Fruit fly (Drosophila melanogaster) whole organism, embryonic: ENCODE data around the gene cyr.
A peak's percentile ranks its signal among the peaks of the same experiment; 100 is the strongest.

ENCODE experiments used
- Awh ChIP-seq: fragments of 200-800 bp; sonication (Bioruptor generic); IDR thresholded peaks from 2 replicates; pipeline ENCODE4, ENCODE4 v1.3.6; 2022; ENCODE audit warnings: missing biosample characterization, missing genetic modification characterization
- CG10267 ChIP-seq: fragments of 200-800 bp; sonication (Bioruptor generic); optimal IDR thresholded peaks from 2 replicates; lab custom pipeline; 2018; ENCODE audit warnings: missing biosample characterization, mild to moderate bottlenecking, missing genetic modification characterization, moderate library complexity
- CG10366 ChIP-seq: fragments of 200-800 bp; sonication (Bioruptor generic); IDR thresholded peaks from 2 replicates; pipeline ENCODE4 v1.3.6; 2022; ENCODE audit warnings: missing biosample characterization, missing genetic modification characterization
- CG10431 ChIP-seq: fragments of 200-800 bp; sonication (Bioruptor generic); optimal IDR thresholded peaks from 3 replicates; lab custom pipeline; 2018; ENCODE audit warnings: missing biosample characterization, mild to moderate bottlenecking, missing genetic modification characterization
- CG10959 ChIP-seq: fragments of 200-800 bp; sonication (Bioruptor generic); IDR thresholded peaks from 2 replicates; pipeline ENCODE4 v1.3.6; 2022; ENCODE audit warnings: missing biosample characterization, missing genetic modification characterization
- CG11093 ChIP-seq: fragments of 200-800 bp; sonication (Bioruptor generic); IDR thresholded peaks from 3 replicates; pipeline ENCODE4 v1.3.6; 2022; ENCODE audit warnings: missing biosample characterization, missing genetic modification characterization
- CG12104 ChIP-seq: fragments of 200-800 bp; sonication (Bioruptor generic); optimal IDR thresholded peaks from 3 replicates; lab custom pipeline; 2016; ENCODE audit warnings: missing biosample characterization, missing genetic modification characterization
- CG13296 ChIP-seq: fragments of 200-800 bp; sonication (Bioruptor generic); optimal IDR thresholded peaks from 3 replicates; lab custom pipeline; 2018; ENCODE audit warnings: missing biosample characterization, mild to moderate bottlenecking, missing genetic modification characterization
- CG13424 ChIP-seq: fragments of 200-800 bp; sonication (Bioruptor generic); optimal IDR thresholded peaks from 2 replicates; lab custom pipeline; 2019; ENCODE audit warnings: missing biosample characterization, mild to moderate bottlenecking, missing genetic modification characterization, moderate library complexity
- CG13775 ChIP-seq: fragments of 200-800 bp; sonication (Bioruptor generic); optimal IDR thresholded peaks from 3 replicates; lab custom pipeline; 2017; ENCODE audit warnings: missing biosample characterization, mild to moderate bottlenecking, missing genetic modification characterization
- CG15269 ChIP-seq: fragments of 200-800 bp; sonication (Bioruptor generic); optimal IDR thresholded peaks from 2 replicates; lab custom pipeline; 2018; ENCODE audit warnings: missing biosample characterization, mild to moderate bottlenecking, missing genetic modification characterization, moderate library complexity
- CG15601 ChIP-seq: fragments of 200-800 bp; sonication (Bioruptor generic); optimal IDR thresholded peaks from 3 replicates; lab custom pipeline; 2019; ENCODE audit warnings: missing biosample characterization, mild to moderate bottlenecking, missing genetic modification characterization, moderate library complexity
- CG15696 ChIP-seq: fragments of 200-800 bp; sonication (Bioruptor generic); optimal IDR thresholded peaks from 2 replicates; lab custom pipeline; 2019; ENCODE audit warnings: missing biosample characterization, mild to moderate bottlenecking, missing genetic modification characterization, moderate library complexity
- CG1647 ChIP-seq: fragments of 200-800 bp; sonication (Bioruptor generic); optimal IDR thresholded peaks from 3 replicates; lab custom pipeline; 2016; ENCODE audit warnings: missing biosample characterization, missing genetic modification characterization
- CG17359 ChIP-seq: fragments of 200-800 bp; sonication (Bioruptor generic); optimal IDR thresholded peaks from 3 replicates; lab custom pipeline; 2018; ENCODE audit warnings: missing biosample characterization, mild to moderate bottlenecking, missing genetic modification characterization, moderate library complexity
- CG17361 ChIP-seq: fragments of 200-800 bp; sonication (Bioruptor generic); IDR thresholded peaks from 3 replicates; pipeline ENCODE4 v1.3.6; 2022; ENCODE audit warnings: missing biosample characterization, missing genetic modification characterization
- CG1792 ChIP-seq: fragments of 200-800 bp; sonication (Bioruptor generic); optimal IDR thresholded peaks from 2 replicates; lab custom pipeline; 2016; ENCODE audit warnings: missing biosample characterization, missing genetic modification characterization
- CG30403 ChIP-seq: fragments of 200-800 bp; sonication (Bioruptor generic); optimal IDR thresholded peaks from 3 replicates; lab custom pipeline; 2016; ENCODE audit warnings: missing biosample characterization, missing genetic modification characterization
- CG32772 ChIP-seq: fragments of 200-800 bp; sonication (Bioruptor generic); IDR thresholded peaks from 2 replicates; pipeline ENCODE4 v1.3.6; 2022; ENCODE audit warnings: missing biosample characterization, missing genetic modification characterization
- CG4360 ChIP-seq: fragments of 200-800 bp; sonication (Bioruptor generic); IDR thresholded peaks from 2 replicates; pipeline ENCODE4 v1.3.6; 2022; ENCODE audit warnings: missing biosample characterization, missing genetic modification characterization
- CG7271 ChIP-seq: fragments of 200-800 bp; sonication (Bioruptor generic); optimal IDR thresholded peaks from 2 replicates; lab custom pipeline; 2018; ENCODE audit warnings: missing biosample characterization, mild to moderate bottlenecking, missing genetic modification characterization, moderate library complexity
- CG7556 ChIP-seq: fragments of 200-800 bp; sonication (Bioruptor generic); optimal IDR thresholded peaks from 2 replicates; lab custom pipeline; 2017; ENCODE audit warnings: missing biosample characterization, mild to moderate bottlenecking, missing genetic modification characterization
- CG9727 ChIP-seq: fragments of 200-800 bp; sonication (Bioruptor generic); optimal IDR thresholded peaks from 3 replicates; lab custom pipeline; 2017; ENCODE audit warnings: missing biosample characterization, mild to moderate bottlenecking, missing genetic modification characterization
- Camta ChIP-seq: fragments of 200-800 bp; sonication (Bioruptor generic); optimal IDR thresholded peaks from 2 replicates; lab custom pipeline; 2016; ENCODE audit warnings: missing biosample characterization, missing genetic modification characterization
- E2f1 ChIP-seq: fragments of 200-800 bp; sonication (Bioruptor generic); IDR thresholded peaks from 2 replicates; pipeline ENCODE4 v1.3.6; 2022; ENCODE audit warnings: missing biosample characterization, missing genetic modification characterization
- Ets97D ChIP-seq: fragments of 200-800 bp; sonication (Bioruptor generic); optimal IDR thresholded peaks from 3 replicates; lab custom pipeline; 2016; ENCODE audit warnings: missing biosample characterization, missing genetic modification characterization
- Gsc ChIP-seq: fragments of 200-800 bp; sonication (Bioruptor generic); IDR thresholded peaks from 2 replicates; pipeline ENCODE4 v1.3.6; 2022; ENCODE audit warnings: missing biosample characterization, missing genetic modification characterization
- H15 ChIP-seq: fragments of 200-800 bp; sonication (Bioruptor generic); IDR thresholded peaks from 3 replicates; pipeline ENCODE4 v1.3.6; 2022; ENCODE audit warnings: missing biosample characterization, missing genetic modification characterization
- HHEX ChIP-seq: fragments of 200-800 bp; sonication (Bioruptor generic); optimal IDR thresholded peaks from 3 replicates; lab custom pipeline; 2017; ENCODE audit warnings: missing biosample characterization, mild to moderate bottlenecking, missing genetic modification characterization, missing genetic modification reagents
- HLH3B ChIP-seq: fragments of 200-800 bp; sonication (Bioruptor generic); IDR thresholded peaks from 2 replicates; pipeline ENCODE4 v1.3.6; 2022; ENCODE audit warnings: missing biosample characterization, missing genetic modification characterization
- HmgZ ChIP-seq: fragments of 200-800 bp; sonication (Bioruptor generic); optimal IDR thresholded peaks from 2 replicates; lab custom pipeline; 2018; ENCODE audit warnings: missing biosample characterization, mild to moderate bottlenecking, missing genetic modification characterization
- Six4 ChIP-seq: fragments of 200-800 bp; sonication (Bioruptor generic); optimal IDR thresholded peaks from 2 replicates; lab custom pipeline; 2016; ENCODE audit warnings: missing biosample characterization, missing genetic modification characterization
- ato ChIP-seq: fragments of 200-800 bp; sonication (Bioruptor generic); IDR thresholded peaks from 2 replicates; pipeline ENCODE4 v1.3.6; 2022; ENCODE audit warnings: missing biosample characterization, missing genetic modification characterization; ENCODE audit not compliant: partially characterized antibody
- cg ChIP-seq: fragments of 200-800 bp; sonication (Bioruptor generic); optimal IDR thresholded peaks from 3 replicates; lab custom pipeline; 2019; ENCODE audit warnings: missing biosample characterization, mild to moderate bottlenecking, missing genetic modification characterization, moderate library complexity
- chinmo ChIP-seq: fragments of 200-800 bp; sonication (Bioruptor generic); IDR thresholded peaks from 4 replicates; pipeline ENCODE4 v1.3.6; 2022; ENCODE audit warnings: missing biosample characterization, missing genetic modification characterization; ENCODE audit not compliant: partially characterized antibody
- chm ChIP-seq: fragments of 200-800 bp; sonication (Bioruptor generic); IDR thresholded peaks from 2 replicates; pipeline ENCODE4 v1.3.6; 2022; ENCODE audit warnings: missing biosample characterization, missing genetic modification characterization
- da ChIP-seq: fragments of 200-800 bp; sonication (Bioruptor generic); optimal IDR thresholded peaks from 2 replicates; lab custom pipeline; 2016; ENCODE audit warnings: missing biosample characterization, missing genetic modification characterization
- dmrt99B ChIP-seq: fragments of 200-800 bp; sonication (Bioruptor generic); optimal IDR thresholded peaks from 2 replicates; lab custom pipeline; 2018; ENCODE audit warnings: missing biosample characterization, mild to moderate bottlenecking, missing genetic modification characterization, moderate library complexity
- emc ChIP-seq: fragments of 200-800 bp; sonication (Bioruptor generic); optimal IDR thresholded peaks from 2 replicates; lab custom pipeline; 2016; ENCODE audit warnings: missing biosample characterization, missing genetic modification characterization
- gfzf ChIP-seq: fragments of 200-800 bp; sonication (Bioruptor generic); optimal IDR thresholded peaks from 2 replicates; lab custom pipeline; 2016; ENCODE audit warnings: missing biosample characterization, mild to moderate bottlenecking, missing genetic modification characterization, moderate library complexity
- ham ChIP-seq: fragments of 200-800 bp; sonication (Bioruptor generic); IDR thresholded peaks from 2 replicates; pipeline ENCODE4 v1.3.6; 2022; ENCODE audit warnings: missing biosample characterization, missing genetic modification characterization
- hb ChIP-seq: fragments of 200-800 bp; sonication (Bioruptor generic); IDR thresholded peaks from 3 replicates; pipeline ENCODE4 v1.3.6; 2022; ENCODE audit warnings: missing biosample characterization, missing genetic modification characterization; ENCODE audit not compliant: partially characterized antibody
- hkb ChIP-seq, 2 experiments: fragments of 200-800 bp in 1 of 2; fragments of >200 bp in 1 of 2; sonication (Bioruptor generic) in 1 of 2; IDR thresholded peaks in 1 of 2; optimal IDR thresholded peaks in 1 of 2; 2 replicates each; pipeline versions ENCODE4 v1.3.6 to Lab custom; 2017 to 2022; ENCODE audit warnings: missing biosample characterization in 1 of 2, missing genetic modification characterization in 1 of 2
- luna ChIP-seq: fragments of 200-800 bp; sonication (Bioruptor generic); optimal IDR thresholded peaks from 2 replicates; lab custom pipeline; 2016; ENCODE audit warnings: missing biosample characterization, missing genetic modification characterization
- mirr ChIP-seq: fragments of 200-800 bp; sonication (Bioruptor generic); optimal IDR thresholded peaks from 3 replicates; lab custom pipeline; 2018; ENCODE audit warnings: missing biosample characterization, mild to moderate bottlenecking, missing genetic modification characterization
- pfk ChIP-seq: fragments of 200-800 bp; sonication (Bioruptor generic); optimal IDR thresholded peaks from 2 replicates; lab custom pipeline; 2018; ENCODE audit warnings: missing biosample characterization, mild to moderate bottlenecking, missing genetic modification characterization, moderate library complexity
- phol ChIP-seq: fragments of 200-800 bp; sonication (Bioruptor generic); optimal IDR thresholded peaks from 3 replicates; lab custom pipeline; 2018; ENCODE audit warnings: missing biosample characterization, mild to moderate bottlenecking, missing genetic modification characterization, moderate library complexity
- pnt ChIP-seq: fragments of 200-800 bp; sonication (Bioruptor generic); optimal IDR thresholded peaks from 3 replicates; lab custom pipeline; 2016; ENCODE audit warnings: missing biosample characterization, missing genetic modification characterization
- psq ChIP-seq: fragments of 200-800 bp; sonication (Bioruptor generic); optimal IDR thresholded peaks from 2 replicates; lab custom pipeline; 2017; ENCODE audit warnings: missing biosample characterization, missing genetic modification characterization
- wek ChIP-seq: fragments of 200-800 bp; sonication (Bioruptor generic); optimal IDR thresholded peaks from 3 replicates; lab custom pipeline; 2018; ENCODE audit warnings: missing biosample characterization, mild to moderate bottlenecking, missing genetic modification characterization, moderate library complexity

Gene cyr

DNA sequence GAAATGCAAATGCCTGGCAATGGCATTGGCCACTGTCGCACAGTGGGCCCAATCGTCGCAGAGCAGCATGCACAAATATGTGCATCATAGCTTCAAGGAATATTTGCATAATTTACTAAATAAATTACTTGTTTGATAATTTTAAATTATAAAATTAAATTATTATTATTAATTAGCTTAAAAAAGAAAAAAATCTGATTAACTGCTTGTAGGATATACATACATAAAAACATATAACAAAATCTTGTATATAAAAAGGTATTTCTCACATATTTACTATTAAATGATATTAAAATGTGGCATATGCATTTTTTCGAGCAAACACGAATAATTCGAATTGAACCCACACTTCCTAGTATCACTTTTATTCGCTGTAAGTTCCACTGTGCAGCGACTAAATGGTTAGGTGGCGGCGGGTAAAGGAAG is 10.3 kb downstream of the cyr start (continued):
- TF ChIP-seq emc, result no peak
- TF ChIP-seq CG13775 (GFP tag; lab: Kevin White, UChicago), result peak; percentile 43
- TF ChIP-seq hkb (optimal IDR thresholded peaks at IDR 0.05; lab: Kevin White, UChicago), result no peak
- 0 out of 2 replicates have a peak, but pooled peaks have one; percentile 49 for TF ChIP-seq hkb (GFP tag; IDR thresholded peaks at IDR 0.05; lab: Robert Waterston, UW)
- TF ChIP-seq CG10431 (GFP tag; lab: Kevin White, UChicago), result no peak
- TF ChIP-seq CG30403 (GFP tag; lab: Kevin White, UChicago), result peak; percentile 48
- TF ChIP-seq Gsc (GFP tag; lab: Robert Waterston, UW), result no peak
- peak; percentile 81; the same call in 2 of the 3 replicates for TF ChIP-seq CG17361 (GFP tag; lab: Robert Waterston, UW)
- 0 out of 4 replicates have a peak, but pooled peaks have one; percentile 20 for TF ChIP-seq chinmo (GFP tag; lab: Robert Waterston, UW)
- peak; percentile 9 for TF ChIP-seq Six4 (GFP tag; lab: Kevin White, UChicago)
- no peak for TF ChIP-seq CG1647
- no peak for TF ChIP-seq gfzf (GFP tag; lab: Kevin White, UChicago)
- TF ChIP-seq wek (GFP tag; lab: Kevin White, UChicago), result no peak
- no peak for TF ChIP-seq CG10959 (GFP tag; lab: Robert Waterston, UW)
- no peak for TF ChIP-seq HmgZ
- TF ChIP-seq CG13424 (tag; lab: Kevin White, UChicago), result peak; percentile 69
- TF ChIP-seq phol (tag; lab: Kevin White, UChicago), result peak; percentile 76
- TF ChIP-seq CG7556 (GFP tag; lab: Kevin White, UChicago), result peak; percentile 70
- TF ChIP-seq CG12104 (GFP tag; lab: Kevin White, UChicago), result peak; percentile 27
- TF ChIP-seq CG17359 (tag; lab: Kevin White, UChicago), result peak; percentile 65
- TF ChIP-seq CG9727 (GFP tag; lab: Kevin White, UChicago), result peak; percentile 53
- no peak for TF ChIP-seq CG4360 (GFP tag; lab: Robert Waterston, UW)
- no peak for TF ChIP-seq pfk
- TF ChIP-seq pnt (GFP tag; lab: Kevin White, UChicago), result no peak
- TF ChIP-seq E2f1, result 0 out of 2 replicates have a peak, but pooled peaks have one; percentile 42
- no peak for TF ChIP-seq Ets97D (GFP tag; lab: Kevin White, UChicago)
- no peak for TF ChIP-seq mirr (GFP tag; lab: Kevin White, UChicago)
- no peak for TF ChIP-seq da (GFP tag; lab: Kevin White, UChicago)
- TF ChIP-seq Camta (GFP tag; lab: Kevin White, UChicago), result no peak
- peak; percentile 45 for TF ChIP-seq CG15269
- TF ChIP-seq psq (GFP tag; lab: Kevin White, UChicago), result no peak
- TF ChIP-seq ato, result no peak
- TF ChIP-seq CG15696 (tag; lab: Kevin White, UChicago), result peak; percentile 29
- no peak for TF ChIP-seq CG1792 (GFP tag; lab: Kevin White, UChicago)
- TF ChIP-seq CG11093, result no peak
- peak; percentile 77 for TF ChIP-seq dmrt99B
- TF ChIP-seq H15 (GFP tag; lab: Robert Waterston, UW), result 0 out of 3 replicates have a peak, but pooled peaks have one; percentile 50
- peak; percentile 46 for TF ChIP-seq CG10267 (tag; lab: Kevin White, UChicago)
- TF ChIP-seq chm (GFP tag; lab: Robert Waterston, UW), result peak; percentile 28; the same call in 1 of the 2 replicates
- 0 out of 2 replicates have a peak, but pooled peaks have one; percentile 32 for TF ChIP-seq Awh (GFP tag; lab: Robert Waterston, UW)
- 0 out of 2 replicates have a peak, but pooled peaks have one; percentile 32 for TF ChIP-seq CG32772 (GFP tag; lab: Robert Waterston, UW)
- peak; percentile 33; the same call in 1 of the 2 replicates for TF ChIP-seq HLH3B
- peak; percentile 28 for TF ChIP-seq CG13296 (GFP tag; lab: Kevin White, UChicago)
- TF ChIP-seq CG15601 (tag; lab: Kevin White, UChicago), result peak; percentile 38
- TF ChIP-seq ham (GFP tag; lab: Robert Waterston, UW), result no peak
- TF ChIP-seq cg, result no peak
- no peak for TF ChIP-seq hb (GFP tag; lab: Robert Waterston, UW)
- TF ChIP-seq HHEX (GFP tag; lab: Kevin White, UChicago), result peak; percentile 26
- no peak for TF ChIP-seq CG7271 (tag; lab: Kevin White, UChicago)
- peak; percentile 19; the same call in 1 of the 2 replicates for TF ChIP-seq CG10366 (GFP tag; lab: Robert Waterston, UW)
- no peak for TF ChIP-seq luna (GFP tag; lab: Kevin White, UChicago)
